Worm (Caenorhabditis elegans) whole organism, young adult: ENCODE data around the gene K07E1.1.

Source experiments
- F55B11.4 ChIP-seq: sonication (generic microtip); optimal IDR thresholded peaks from 2 replicates; lab custom pipeline; 2016; ENCODE audit warnings: missing compliant biosample characterization, missing genetic modification characterization, borderline replicate concordance; ENCODE audit not compliant: insufficient read depth
- ZK185.1 ChIP-seq: sonication (generic microtip); optimal IDR thresholded peaks from 2 replicates; lab custom pipeline; 2016; ENCODE audit warnings: mild to moderate bottlenecking, missing genetic modification characterization, missing compliant biosample characterization; ENCODE audit not compliant: poor library complexity, severe bottlenecking
- hmg-1.2 ChIP-seq: fragments of 200-800 bp; sonication (Bioruptor generic); IDR thresholded peaks from 2 replicates; pipeline ENCODE4 v1.3.6; 2022; ENCODE audit warnings: missing genetic modification reagents, missing genetic modification characterization, missing compliant biosample characterization
- madf-8 ChIP-seq: fragments of 200-800 bp; sonication (Bioruptor generic); conservative IDR thresholded peaks from 2 replicates; pipeline ENCODE4 v1.3.6; 2022; ENCODE audit warnings: missing genetic modification reagents, missing genetic modification characterization, missing compliant biosample characterization
- mes-4 ChIP-seq: sonication (generic microtip); optimal IDR thresholded peaks from 2 replicates; lab custom pipeline; 2016; ENCODE audit warnings: missing genotype, missing genetic modification characterization, missing compliant biosample characterization
- mxl-1 ChIP-seq: sonication (generic microtip); optimal IDR thresholded peaks from 2 replicates; lab custom pipeline; 2016; ENCODE audit warnings: missing genetic modification characterization, missing compliant biosample characterization
- nhr-90 ChIP-seq: sonication (generic microtip); optimal IDR thresholded peaks from 2 replicates; lab custom pipeline; 2016; ENCODE audit warnings: missing genotype, mild to moderate bottlenecking, missing genetic modification characterization, missing compliant biosample characterization
- pha-4 ChIP-seq: fragments of 150-350 bp; sonication (generic microtip); optimal IDR thresholded peaks from 2 replicates; lab custom pipeline; 2014; ENCODE audit warnings: missing biosample characterization, missing genetic modification reagents, missing genetic modification characterization
- sea-2 ChIP-seq: fragments of 200-800 bp; sonication (Bioruptor generic); IDR thresholded peaks from 2 replicates; pipeline ENCODE4 v1.3.6; 2022; ENCODE audit warnings: missing genetic modification characterization, missing compliant biosample characterization
- snpc-4 ChIP-seq, 5 experiments: fragments of 150-350 bp in 1 of 5; sonication (generic microtip) in 4 of 5; optimal IDR thresholded peaks; 2 replicates each; lab custom pipeline; 2014 to 2018; ENCODE audit warnings: missing genetic modification characterization in 5 of 5, missing biosample characterization in 3 of 5, antibody characterized with exemption in 2 of 5, mild to moderate bottlenecking in 2 of 5, missing compliant biosample characterization in 2 of 5, missing genotype in 2 of 5, moderate library complexity in 2 of 5, missing genetic modification reagents in 1 of 5
- ztf-22 ChIP-seq: fragments of 200-800 bp; sonication (Bioruptor generic); optimal IDR thresholded peaks from 2 replicates; lab custom pipeline; 2018; ENCODE audit warnings: mild to moderate bottlenecking, missing genetic modification characterization, moderate library complexity, missing compliant biosample characterization
- ztf-28 ChIP-seq: fragments of 200-800 bp; sonication (Bioruptor generic); IDR thresholded peaks from 2 replicates; pipeline ENCODE4 v1.3.6; 2022; ENCODE audit warnings: missing genetic modification reagents, missing genetic modification characterization, missing compliant biosample characterization
- ztf-3 ChIP-seq: fragments of 200-800 bp; sonication (Bioruptor generic); optimal IDR thresholded peaks from 2 replicates; lab custom pipeline; 2018; ENCODE audit warnings: mild to moderate bottlenecking, missing genetic modification characterization, missing compliant biosample characterization

DNA sequence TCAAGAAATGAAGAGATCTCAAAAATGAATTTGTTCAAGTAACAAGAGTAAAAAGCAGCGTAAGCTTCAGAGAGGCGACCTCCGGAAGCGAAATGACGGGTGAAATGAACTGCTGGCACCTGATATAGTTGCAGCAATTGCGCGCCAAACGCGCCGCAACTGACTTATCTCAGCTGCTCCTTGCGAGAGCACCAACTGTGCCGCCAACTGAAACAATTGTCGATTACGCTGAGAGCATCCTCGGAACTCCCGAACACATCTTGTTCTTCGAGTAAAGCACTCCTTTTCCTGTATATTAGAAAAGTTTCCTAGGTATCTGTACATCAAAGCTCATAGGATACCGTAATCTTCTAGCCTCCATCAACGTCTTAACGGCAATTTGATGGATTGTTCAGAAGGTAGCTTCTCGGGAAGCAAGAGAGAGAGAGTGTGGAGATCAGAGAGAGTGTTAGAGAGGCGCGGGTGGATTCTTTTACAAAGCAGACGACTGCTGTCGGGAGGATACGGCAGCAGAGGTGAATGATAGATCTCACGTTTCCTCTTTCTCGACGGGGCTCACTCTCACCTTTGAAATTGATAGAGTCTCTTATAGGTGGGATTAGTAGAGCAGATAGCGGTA lies 30.8 kb upstream of the K07E1.1 start:
- no peak for TF ChIP-seq nhr-90 (tag; lab: Kevin White, UChicago)
- TF ChIP-seq ZK185.1 (tag; lab: Kevin White, UChicago), result no peak
- TF ChIP-seq ztf-3 (GFP tag; lab: Kevin White, UChicago), result no peak
- no peak for TF ChIP-seq snpc-4 (GFP tag; optimal IDR thresholded peaks at IDR 0.05; lab: Kevin White, UChicago)
- TF ChIP-seq snpc-4 (tag; optimal IDR thresholded peaks at IDR 0.05; lab: Kevin White, UChicago), result no peak
- TF ChIP-seq mes-4 (tag; lab: Kevin White, UChicago), result no peak
- no peak for TF ChIP-seq madf-8 (GFP tag; lab: Robert Waterston, UW)
- TF ChIP-seq sea-2 (GFP tag; lab: Robert Waterston, UW), result no peak
- no peak for TF ChIP-seq pha-4 (tag; lab: Kevin White, UChicago)
- no peak for TF ChIP-seq ztf-28
- no peak for TF ChIP-seq ztf-22
- no peak for TF ChIP-seq F55B11.4
- TF ChIP-seq mxl-1 (tag; lab: Kevin White, UChicago), result no peak
- no peak for TF ChIP-seq hmg-1.2 (GFP tag; lab: Robert Waterston, UW)
